Fruit fly (Drosophila melanogaster) whole organism, embryonic: ENCODE data around the gene Pvf2.
A peak's percentile ranks its signal among the peaks of the same experiment; 100 is the strongest.

ENCODE experiments used
- Abd-B ChIP-seq: fragments of 200-800 bp; sonication (Bioruptor generic); optimal IDR thresholded peaks from 2 replicates; lab custom pipeline; 2018; ENCODE audit warnings: missing biosample characterization, mild to moderate bottlenecking, missing genetic modification characterization, moderate library complexity
- CG10462 ChIP-seq: fragments of 200-800 bp; sonication (Bioruptor generic); optimal IDR thresholded peaks from 2 replicates; lab custom pipeline; 2016; ENCODE audit warnings: missing biosample characterization, missing genetic modification characterization
- CG12659 ChIP-seq: fragments of 200-800 bp; sonication (Bioruptor generic); optimal IDR thresholded peaks from 3 replicates; lab custom pipeline; 2017; ENCODE audit warnings: mild to moderate bottlenecking, missing biosample characterization, missing genetic modification reagents, missing genetic modification characterization
- CG12744 ChIP-seq: fragments of 200-800 bp; sonication (Bioruptor generic); optimal IDR thresholded peaks from 2 replicates; lab custom pipeline; 2016; ENCODE audit warnings: missing biosample characterization, missing genetic modification characterization
- CG15011 ChIP-seq: fragments of 200-800 bp; sonication (Bioruptor generic); optimal IDR thresholded peaks from 3 replicates; lab custom pipeline; 2018; ENCODE audit warnings: missing biosample characterization, mild to moderate bottlenecking, missing genetic modification characterization
- CG15269 ChIP-seq: fragments of 200-800 bp; sonication (Bioruptor generic); optimal IDR thresholded peaks from 2 replicates; lab custom pipeline; 2018; ENCODE audit warnings: missing biosample characterization, mild to moderate bottlenecking, missing genetic modification characterization, moderate library complexity
- CG15514 ChIP-seq: fragments of 200-800 bp; sonication (Bioruptor generic); optimal IDR thresholded peaks from 3 replicates; lab custom pipeline; 2017; ENCODE audit warnings: missing biosample characterization, missing genetic modification characterization, mild to moderate bottlenecking, moderate library complexity, missing genetic modification reagents
- CG17328 ChIP-seq: fragments of 200-800 bp; sonication (Bioruptor generic); IDR thresholded peaks from 2 replicates; pipeline ENCODE4 v1.3.6; 2022; ENCODE audit warnings: missing biosample characterization, missing genetic modification characterization
- CG17385 ChIP-seq: fragments of 200-800 bp; sonication (Bioruptor generic); optimal IDR thresholded peaks from 3 replicates; lab custom pipeline; 2018; ENCODE audit warnings: missing biosample characterization, mild to moderate bottlenecking, missing genetic modification characterization
- CG17912 ChIP-seq: fragments of 200-800 bp; sonication (Bioruptor generic); optimal IDR thresholded peaks from 2 replicates; lab custom pipeline; 2018; ENCODE audit warnings: missing biosample characterization, mild to moderate bottlenecking, missing genetic modification characterization
- CG18011 ChIP-seq: fragments of 200-800 bp; sonication (Bioruptor generic); optimal IDR thresholded peaks from 2 replicates; lab custom pipeline; 2017; ENCODE audit warnings: missing biosample characterization, missing genetic modification characterization, mild to moderate bottlenecking, moderate library complexity, missing genotype
- CG3407 ChIP-seq: fragments of 200-800 bp; sonication (Bioruptor generic); optimal IDR thresholded peaks from 2 replicates; lab custom pipeline; 2018; ENCODE audit warnings: missing biosample characterization, mild to moderate bottlenecking, missing genetic modification characterization
- CG4404 ChIP-seq: fragments of 200-800 bp; sonication (Bioruptor generic); IDR thresholded peaks from 2 replicates; pipeline ENCODE4 v1.3.6; 2022; ENCODE audit warnings: missing biosample characterization, missing genetic modification characterization
- CG5245 ChIP-seq: fragments of 200-800 bp; sonication (Bioruptor generic); optimal IDR thresholded peaks from 3 replicates; lab custom pipeline; 2016; ENCODE audit warnings: missing biosample characterization, missing genetic modification characterization
- CG6683 ChIP-seq: fragments of 200-800 bp; sonication (Bioruptor generic); optimal IDR thresholded peaks from 2 replicates; lab custom pipeline; 2017; ENCODE audit warnings: missing biosample characterization, mild to moderate bottlenecking, missing genetic modification characterization, missing genetic modification reagents
- CG6689 ChIP-seq: fragments of 200-800 bp; sonication (Bioruptor generic); IDR thresholded peaks from 2 replicates; pipeline ENCODE4 v1.3.6; 2022; ENCODE audit warnings: missing biosample characterization, missing genetic modification characterization
- CG6765 ChIP-seq: fragments of 200-800 bp; sonication (Bioruptor generic); optimal IDR thresholded peaks from 3 replicates; lab custom pipeline; 2017; ENCODE audit warnings: missing biosample characterization, mild to moderate bottlenecking, missing genetic modification characterization
- CG6813 ChIP-seq: fragments of 200-800 bp; sonication (Bioruptor generic); optimal IDR thresholded peaks from 2 replicates; lab custom pipeline; 2017; ENCODE audit warnings: missing biosample characterization, missing genetic modification characterization, mild to moderate bottlenecking, moderate library complexity, missing genetic modification reagents
- CG7928 ChIP-seq: fragments of 200-800 bp; sonication (Bioruptor generic); optimal IDR thresholded peaks from 2 replicates; lab custom pipeline; 2017; ENCODE audit warnings: missing biosample characterization, mild to moderate bottlenecking, missing genetic modification characterization
- CG9876 ChIP-seq: fragments of 200-800 bp; sonication (Bioruptor generic); optimal IDR thresholded peaks from 2 replicates; lab custom pipeline; 2016; ENCODE audit warnings: missing biosample characterization, missing genetic modification characterization
- Gug ChIP-seq: fragments of 200-800 bp; sonication (Bioruptor generic); IDR thresholded peaks from 4 replicates; pipeline ENCODE4 v1.3.6; 2022; ENCODE audit warnings: missing biosample characterization, missing genetic modification characterization
- H2.0 ChIP-seq: fragments of 200-800 bp; sonication (Bioruptor generic); IDR thresholded peaks from 2 replicates; pipeline ENCODE4 v1.3.6; 2022; ENCODE audit warnings: missing biosample characterization, missing genetic modification characterization
- HmgD ChIP-seq: fragments of 200-800 bp; sonication (Bioruptor generic); optimal IDR thresholded peaks from 3 replicates; lab custom pipeline; 2016; ENCODE audit warnings: missing biosample characterization, missing genetic modification characterization
- Meics ChIP-seq: fragments of 200-800 bp; sonication (Bioruptor generic); optimal IDR thresholded peaks from 2 replicates; lab custom pipeline; 2017; ENCODE audit warnings: missing biosample characterization, mild to moderate bottlenecking, missing genetic modification characterization
- Myb ChIP-seq: fragments of 200-800 bp; sonication (Bioruptor generic); optimal IDR thresholded peaks from 2 replicates; lab custom pipeline; 2016; ENCODE audit warnings: missing biosample characterization, missing genetic modification characterization
- Oli ChIP-seq: fragments of 200-800 bp; sonication (Bioruptor generic); optimal IDR thresholded peaks from 2 replicates; lab custom pipeline; 2018; ENCODE audit warnings: missing biosample characterization, mild to moderate bottlenecking, missing genetic modification characterization, moderate library complexity
- PHDP ChIP-seq: fragments of 200-800 bp; sonication (Bioruptor generic); optimal IDR thresholded peaks from 3 replicates; lab custom pipeline; 2018; ENCODE audit warnings: missing biosample characterization, mild to moderate bottlenecking, missing genetic modification characterization, moderate library complexity
- Sry-δ ChIP-seq: fragments of 200-800 bp; sonication (Bioruptor generic); optimal IDR thresholded peaks from 2 replicates; lab custom pipeline; 2016; ENCODE audit warnings: missing biosample characterization, missing genetic modification characterization
- Stat92E ChIP-seq, 3 experiments: fragments of >200 bp in 2 of 3; fragments of 200-800 bp in 1 of 3; sonication (Bioruptor generic) in 1 of 3; optimal IDR thresholded peaks; 2 replicates each; lab custom pipeline; 2017 to 2019; ENCODE audit warnings: missing biosample characterization in 3 of 3, missing genetic modification characterization in 3 of 3, mild to moderate bottlenecking in 1 of 3, moderate library complexity in 1 of 3
- TFAM ChIP-seq: fragments of 200-800 bp; sonication (Bioruptor generic); optimal IDR thresholded peaks from 2 replicates; lab custom pipeline; 2017; ENCODE audit warnings: missing biosample characterization, missing genetic modification characterization, inconsistent platforms
- btn ChIP-seq: fragments of 200-800 bp; sonication (Bioruptor generic); optimal IDR thresholded peaks from 2 replicates; lab custom pipeline; 2016; ENCODE audit warnings: missing biosample characterization, missing genetic modification characterization
- cato ChIP-seq: fragments of 200-800 bp; sonication (Bioruptor generic); optimal IDR thresholded peaks from 2 replicates; lab custom pipeline; 2016; ENCODE audit warnings: missing biosample characterization, missing genetic modification characterization, borderline replicate concordance
- crp ChIP-seq, 2 experiments: fragments of 200-800 bp; sonication (Bioruptor generic); optimal IDR thresholded peaks; 2 replicates in 1 of 2; 3 replicates in 1 of 2; lab custom pipeline; 2017; ENCODE audit warnings: missing biosample characterization in 2 of 2, missing genetic modification characterization in 2 of 2, mild to moderate bottlenecking in 1 of 2, moderate library complexity in 1 of 2
- dati ChIP-seq: fragments of 200-800 bp; sonication (Bioruptor generic); IDR thresholded peaks from 2 replicates; pipeline ENCODE4 v1.3.6; 2022; ENCODE audit warnings: missing biosample characterization, missing genetic modification characterization
- emc ChIP-seq: fragments of 200-800 bp; sonication (Bioruptor generic); optimal IDR thresholded peaks from 2 replicates; lab custom pipeline; 2016; ENCODE audit warnings: missing biosample characterization, missing genetic modification characterization
- eyg ChIP-seq: fragments of 200-800 bp; sonication (Bioruptor generic); optimal IDR thresholded peaks from 3 replicates; lab custom pipeline; 2016; ENCODE audit warnings: missing biosample characterization, missing genetic modification characterization
- ftz-f1 ChIP-seq: fragments of 200-800 bp; sonication (Bioruptor generic); optimal IDR thresholded peaks from 2 replicates; lab custom pipeline; 2016; ENCODE audit warnings: missing biosample characterization, missing genetic modification characterization
- jumu ChIP-seq: fragments of 200-800 bp; sonication (Bioruptor generic); optimal IDR thresholded peaks from 3 replicates; lab custom pipeline; 2016; ENCODE audit warnings: missing biosample characterization, missing genetic modification characterization
- lilli ChIP-seq: fragments of 200-800 bp; sonication (Bioruptor generic); optimal IDR thresholded peaks from 3 replicates; lab custom pipeline; 2016; ENCODE audit warnings: missing biosample characterization, missing genetic modification characterization
- luna ChIP-seq: fragments of 200-800 bp; sonication (Bioruptor generic); optimal IDR thresholded peaks from 2 replicates; lab custom pipeline; 2016; ENCODE audit warnings: missing biosample characterization, missing genetic modification characterization
- oc ChIP-seq: fragments of 200-800 bp; sonication (Bioruptor generic); optimal IDR thresholded peaks from 2 replicates; lab custom pipeline; 2018; ENCODE audit warnings: missing biosample characterization, mild to moderate bottlenecking, missing genetic modification characterization, moderate library complexity
- onecut ChIP-seq: fragments of 200-800 bp; sonication (Bioruptor generic); IDR thresholded peaks from 2 replicates; pipeline ENCODE4 v1.3.6; 2022; ENCODE audit warnings: missing biosample characterization, missing genetic modification characterization
- org-1 ChIP-seq: fragments of 200-800 bp; sonication (Bioruptor generic); optimal IDR thresholded peaks from 2 replicates; lab custom pipeline; 2017; ENCODE audit warnings: missing biosample characterization, missing genetic modification characterization
- otp ChIP-seq: fragments of 200-800 bp; sonication (Bioruptor generic); IDR thresholded peaks from 3 replicates; pipeline ENCODE4, ENCODE4 v1.3.6; 2022; ENCODE audit warnings: missing biosample characterization, missing genetic modification characterization
- pb ChIP-seq: fragments of 200-800 bp; sonication (Bioruptor generic); optimal IDR thresholded peaks from 3 replicates; lab custom pipeline; 2016; ENCODE audit warnings: missing biosample characterization, missing genetic modification characterization
- rib ChIP-seq: fragments of 200-800 bp; sonication (Bioruptor generic); IDR thresholded peaks from 2 replicates; pipeline ENCODE4 v1.3.6; 2022; ENCODE audit warnings: missing biosample characterization, missing genetic modification characterization
- ro ChIP-seq: fragments of 200-800 bp; sonication (Bioruptor generic); IDR thresholded peaks from 2 replicates; pipeline ENCODE4 v1.3.6; 2022; ENCODE audit warnings: missing biosample characterization, missing genetic modification characterization
- salm ChIP-seq: fragments of 200-800 bp; sonication (Bioruptor generic); optimal IDR thresholded peaks from 2 replicates; lab custom pipeline; 2018; ENCODE audit warnings: missing biosample characterization, mild to moderate bottlenecking, missing genetic modification characterization
- tna ChIP-seq: fragments of 200-800 bp; sonication (Bioruptor generic); IDR thresholded peaks from 2 replicates; pipeline ENCODE4 v1.3.6; 2022; ENCODE audit warnings: missing biosample characterization, missing genetic modification characterization; ENCODE audit not compliant: partially characterized antibody
- trh ChIP-seq: fragments of 200-800 bp; sonication (Bioruptor generic); optimal IDR thresholded peaks from 2 replicates; lab custom pipeline; 2016; ENCODE audit warnings: missing biosample characterization, missing genetic modification characterization
- ttk ChIP-seq: fragments of 200-800 bp; sonication (Bioruptor generic); IDR thresholded peaks from 2 replicates; pipeline ENCODE4 v2.1.2; 2022; ENCODE audit warnings: missing biosample characterization, missing genetic modification characterization

Gene Pvf2

dm6 chr2L:7037773-7038327 is 46.6 kb downstream of the Pvf2 start, which contains the start of gene milt (continued):
- no peak for TF ChIP-seq HmgD (GFP tag; lab: Kevin White, UChicago)
- TF ChIP-seq CG17385 (GFP tag; lab: Kevin White, UChicago) = no peak
- no peak for TF ChIP-seq eyg (GFP tag; lab: Kevin White, UChicago)
- TF ChIP-seq CG18011 (GFP tag; lab: Kevin White, UChicago) = no peak
- no peak for TF ChIP-seq CG6765 (GFP tag; lab: Kevin White, UChicago)
- no peak for TF ChIP-seq Stat92E (GFP tag; optimal IDR thresholded peaks at IDR 0.05; lab: Kevin White, UChicago)
- TF ChIP-seq crp (GFP tag; optimal IDR thresholded peaks at IDR 0.05; lab: Kevin White, UChicago) = peak in 1 of 2 experiments; percentile 14
- TF ChIP-seq CG12659 (GFP tag; lab: Kevin White, UChicago) = peak; percentile 63
- TF ChIP-seq TFAM (GFP tag; lab: Kevin White, UChicago) = no peak
- peak; percentile 96 for TF ChIP-seq CG7928 (GFP tag; lab: Kevin White, UChicago)
- no peak for TF ChIP-seq ttk (GFP tag; lab: Robert Waterston, UW)
- no peak for TF ChIP-seq rib (GFP tag; lab: Robert Waterston, UW)
- no peak for TF ChIP-seq onecut (GFP tag; lab: Robert Waterston, UW)
- no peak for TF ChIP-seq dati
- no peak for TF ChIP-seq salm (tag; lab: Kevin White, UChicago)
- TF ChIP-seq PHDP (tag; lab: Kevin White, UChicago) = no peak
- TF ChIP-seq Sry-δ (GFP tag; lab: Kevin White, UChicago) = peak; percentile 83
- TF ChIP-seq oc = no peak
- no peak for TF ChIP-seq btn (GFP tag; lab: Kevin White, UChicago)
- TF ChIP-seq Meics = no peak
- peak; percentile 9 for TF ChIP-seq CG17912 (GFP tag; lab: Kevin White, UChicago)
- no peak for TF ChIP-seq CG5245 (GFP tag; lab: Kevin White, UChicago)
- no peak for TF ChIP-seq CG6683 (GFP tag; lab: Kevin White, UChicago)
- TF ChIP-seq pb (GFP tag; lab: Kevin White, UChicago) = no peak
- no peak for TF ChIP-seq CG6813 (GFP tag; lab: Kevin White, UChicago)
- no peak for TF ChIP-seq ftz-f1 (GFP tag; lab: Kevin White, UChicago)
- TF ChIP-seq CG12744 (GFP tag; lab: Kevin White, UChicago) = peak; percentile 2
- no peak for TF ChIP-seq Gug (GFP tag; lab: Robert Waterston, UW)
- TF ChIP-seq trh = no peak
- TF ChIP-seq org-1 (GFP tag; lab: Kevin White, UChicago) = no peak
- TF ChIP-seq ro (GFP tag; lab: Robert Waterston, UW) = no peak
- no peak for TF ChIP-seq CG4404 (GFP tag; lab: Robert Waterston, UW)
- no peak for TF ChIP-seq jumu (GFP tag; lab: Kevin White, UChicago)
- no peak for TF ChIP-seq CG9876 (GFP tag; lab: Kevin White, UChicago)
- TF ChIP-seq cato (GFP tag; lab: Kevin White, UChicago) = no peak
- peak; percentile 92 for TF ChIP-seq tna
- TF ChIP-seq H2.0 (GFP tag; lab: Robert Waterston, UW) = no peak
- TF ChIP-seq CG17328 (GFP tag; lab: Robert Waterston, UW) = no peak
- TF ChIP-seq CG15514 = peak; percentile 40
- peak; percentile 33 for TF ChIP-seq Myb (GFP tag; lab: Kevin White, UChicago)
- TF ChIP-seq lilli (GFP tag; lab: Kevin White, UChicago) = peak; percentile 49
- TF ChIP-seq CG15011 = no peak
- TF ChIP-seq CG6689 = no peak
- TF ChIP-seq otp (GFP tag; lab: Robert Waterston, UW) = no peak
- TF ChIP-seq Abd-B = no peak
- TF ChIP-seq Oli (tag; lab: Kevin White, UChicago) = no peak
- TF ChIP-seq CG10462 = no peak
- TF ChIP-seq CG15269 (tag; lab: Kevin White, UChicago) = no peak
- TF ChIP-seq luna (GFP tag; lab: Kevin White, UChicago) = no peak
- TF ChIP-seq CG3407 (GFP tag; lab: Kevin White, UChicago) = no peak
- TF ChIP-seq emc (GFP tag; lab: Kevin White, UChicago) = peak; percentile 9
